Worm (Caenorhabditis elegans) whole organism, young adult: ENCODE data around the gene C04H5.1.

Source experiments
- F10E7.11 ChIP-seq: sonication (generic microtip); optimal IDR thresholded peaks from 2 replicates; lab custom pipeline; 2017; ENCODE audit warnings: mild to moderate bottlenecking, missing genetic modification characterization, moderate library complexity, missing compliant biosample characterization
- F57C9.4 ChIP-seq: sonication (generic microtip); optimal IDR thresholded peaks from 2 replicates; lab custom pipeline; 2017; ENCODE audit warnings: mild to moderate bottlenecking, missing genetic modification characterization, missing compliant biosample characterization
- T07F8.4 ChIP-seq: sonication (generic microtip); optimal IDR thresholded peaks from 2 replicates; lab custom pipeline; 2016; ENCODE audit warnings: mild to moderate bottlenecking, missing genetic modification characterization, moderate library complexity, missing compliant biosample characterization
- Y53G8AR.9 ChIP-seq: fragments of 200-800 bp; sonication (Bioruptor generic); conservative IDR thresholded peaks from 2 replicates; pipeline ENCODE4 v1.3.6; 2022; ENCODE audit warnings: missing genetic modification reagents, missing genetic modification characterization, missing compliant biosample characterization
- ZK185.1 ChIP-seq: sonication (generic microtip); optimal IDR thresholded peaks from 2 replicates; lab custom pipeline; 2016; ENCODE audit warnings: mild to moderate bottlenecking, missing genetic modification characterization, missing compliant biosample characterization; ENCODE audit not compliant: poor library complexity, severe bottlenecking
- akir-1 ChIP-seq: fragments of 200-800 bp; sonication (Bioruptor generic); optimal IDR thresholded peaks from 2 replicates; lab custom pipeline; 2018; ENCODE audit warnings: mild to moderate bottlenecking, missing genetic modification characterization, moderate library complexity, missing compliant biosample characterization
- ama-1 ChIP-seq, 3 experiments: fragments of 150-350 bp in 1 of 3; sonication (generic microtip) in 2 of 3; optimal IDR thresholded peaks; 2 replicates each; lab custom pipeline; 2014 to 2018; ENCODE audit warnings: missing biosample characterization in 2 of 3, missing genetic modification characterization in 2 of 3, missing genetic modification reagents in 2 of 3
- aptf-2 ChIP-seq: fragments of 200-800 bp; sonication (Bioruptor generic); conservative IDR thresholded peaks from 2 replicates; pipeline ENCODE4 v1.3.6; 2022; ENCODE audit warnings: missing genetic modification reagents, missing genetic modification characterization, missing compliant biosample characterization
- cebp-2 ChIP-seq: fragments of 200-800 bp; sonication (Bioruptor generic); IDR thresholded peaks from 2 replicates; pipeline ENCODE4 v1.3.6; 2022; ENCODE audit warnings: missing genetic modification characterization, missing compliant biosample characterization
- ceh-40 ChIP-seq: fragments of 200-800 bp; sonication (Bioruptor generic); IDR thresholded peaks from 2 replicates; pipeline ENCODE4 v1.3.6; 2022; ENCODE audit warnings: missing genetic modification characterization, missing compliant biosample characterization
- dpff-1 ChIP-seq: sonication (generic microtip); optimal IDR thresholded peaks from 2 replicates; lab custom pipeline; 2017; ENCODE audit warnings: mild to moderate bottlenecking, missing genetic modification characterization, missing compliant biosample characterization
- dpl-1 ChIP-seq: fragments of 150-350 bp; optimal IDR thresholded peaks from 2 replicates; lab custom pipeline; 2014; ENCODE audit warnings: missing biosample characterization, missing genetic modification reagents, missing genetic modification characterization
- efl-1 ChIP-seq: fragments of 150-350 bp; optimal IDR thresholded peaks from 2 replicates; lab custom pipeline; 2014; ENCODE audit warnings: missing biosample characterization, missing genetic modification reagents, missing genetic modification characterization
- egrh-3 ChIP-seq: fragments of 200-800 bp; sonication (Bioruptor generic); IDR thresholded peaks from 2 replicates; pipeline ENCODE4 v1.3.6; 2022; ENCODE audit warnings: missing genetic modification reagents, missing genetic modification characterization, missing compliant biosample characterization
- ekl-4 ChIP-seq: fragments of 200-800 bp; sonication (Bioruptor generic); IDR thresholded peaks from 2 replicates; pipeline ENCODE4 v1.3.6; 2022; ENCODE audit warnings: missing genetic modification reagents, missing genetic modification characterization, missing compliant biosample characterization
- ets-4 ChIP-seq: fragments of 200-800 bp; sonication (Bioruptor generic); optimal IDR thresholded peaks from 2 replicates; lab custom pipeline; 2018; ENCODE audit warnings: mild to moderate bottlenecking, missing genetic modification characterization, missing compliant biosample characterization
- gei-17 ChIP-seq: fragments of 200-800 bp; sonication (Bioruptor generic); optimal IDR thresholded peaks from 2 replicates; lab custom pipeline; 2018; ENCODE audit warnings: mild to moderate bottlenecking, missing genetic modification characterization, missing compliant biosample characterization
- hmg-1.2 ChIP-seq: fragments of 200-800 bp; sonication (Bioruptor generic); IDR thresholded peaks from 2 replicates; pipeline ENCODE4 v1.3.6; 2022; ENCODE audit warnings: missing genetic modification reagents, missing genetic modification characterization, missing compliant biosample characterization
- lag-1 ChIP-seq: fragments of 200-800 bp; sonication (Bioruptor generic); IDR thresholded peaks from 2 replicates; pipeline ENCODE4 v1.3.6; 2022; ENCODE audit warnings: missing genetic modification reagents, missing genetic modification characterization, missing compliant biosample characterization
- lin-26 ChIP-seq: fragments of 200-800 bp; sonication (Bioruptor generic); IDR thresholded peaks from 2 replicates; pipeline ENCODE4 v1.3.6; 2022; ENCODE audit warnings: missing genetic modification reagents, missing genetic modification characterization, missing compliant biosample characterization
- lsy-27 ChIP-seq: sonication (generic microtip); optimal IDR thresholded peaks from 2 replicates; lab custom pipeline; 2017; ENCODE audit warnings: missing genetic modification characterization, mild to moderate bottlenecking, missing compliant biosample characterization, antibody characterized with exemption, missing genotype, borderline replicate concordance; ENCODE audit not compliant: insufficient read depth
- mcd-1 ChIP-seq: fragments of 200-800 bp; sonication (Bioruptor generic); IDR thresholded peaks from 2 replicates; pipeline ENCODE4 v1.3.6; 2022; ENCODE audit warnings: missing genetic modification reagents, missing genetic modification characterization, missing compliant biosample characterization
- mel-28 ChIP-seq: sonication (generic microtip); optimal IDR thresholded peaks from 2 replicates; lab custom pipeline; 2016; ENCODE audit warnings: borderline replicate concordance, mild to moderate bottlenecking, missing genetic modification characterization, missing compliant biosample characterization
- mxl-1 ChIP-seq: sonication (generic microtip); optimal IDR thresholded peaks from 2 replicates; lab custom pipeline; 2016; ENCODE audit warnings: missing genetic modification characterization, missing compliant biosample characterization
- nhr-120 ChIP-seq: fragments of 200-800 bp; sonication (Bioruptor generic); IDR thresholded peaks from 2 replicates; pipeline ENCODE4 v1.3.6; 2022; ENCODE audit warnings: missing genetic modification characterization, missing compliant biosample characterization
- nhr-179 ChIP-seq: sonication (generic microtip); optimal IDR thresholded peaks from 2 replicates; lab custom pipeline; 2016; ENCODE audit warnings: mild to moderate bottlenecking, missing genetic modification characterization, missing compliant biosample characterization
- rpc-1 ChIP-seq, 2 experiments: fragments of 150-350 bp in 1 of 2; sonication (generic microtip) in 1 of 2; optimal IDR thresholded peaks; 2 replicates each; lab custom pipeline; 2014 to 2018; ENCODE audit warnings: missing biosample characterization in 1 of 2, missing genetic modification characterization in 1 of 2, missing genetic modification reagents in 1 of 2, missing genotype in 1 of 2
- sdz-38 ChIP-seq: sonication (generic microtip); optimal IDR thresholded peaks from 2 replicates; lab custom pipeline; 2016; ENCODE audit warnings: missing genotype, missing genetic modification characterization, missing compliant biosample characterization
- sea-2 ChIP-seq: fragments of 200-800 bp; sonication (Bioruptor generic); IDR thresholded peaks from 2 replicates; pipeline ENCODE4 v1.3.6; 2022; ENCODE audit warnings: missing genetic modification characterization, missing compliant biosample characterization
- snpc-3.4 ChIP-seq: sonication (generic microtip); optimal IDR thresholded peaks from 2 replicates; lab custom pipeline; 2017; ENCODE audit warnings: missing genetic modification characterization, mild to moderate bottlenecking, missing compliant biosample characterization, antibody characterized with exemption, moderate library complexity, missing genotype, missing genetic modification reagents
- tbp1 ChIP-seq: fragments of 200-800 bp; sonication (Bioruptor generic); optimal IDR thresholded peaks from 2 replicates; lab custom pipeline; 2018; ENCODE audit warnings: mild to moderate bottlenecking, missing genetic modification characterization, missing compliant biosample characterization
- tlf-1 ChIP-seq: fragments of 200-800 bp; sonication (Bioruptor generic); optimal IDR thresholded peaks from 2 replicates; lab custom pipeline; 2018; ENCODE audit warnings: mild to moderate bottlenecking, missing genetic modification characterization, missing compliant biosample characterization
- unc-62 ChIP-seq: fragments of 150-350 bp; optimal IDR thresholded peaks from 2 replicates; lab custom pipeline; 2014; ENCODE audit warnings: missing biosample characterization, missing genetic modification reagents, missing genetic modification characterization
- ztf-18 ChIP-seq: sonication (generic microtip); optimal IDR thresholded peaks from 2 replicates; lab custom pipeline; 2016; ENCODE audit warnings: missing genotype, mild to moderate bottlenecking, missing genetic modification characterization, missing compliant biosample characterization
- ztf-25 ChIP-seq: fragments of 200-800 bp; sonication (Bioruptor generic); IDR thresholded peaks from 2 replicates; pipeline ENCODE4 v1.3.6; 2022; ENCODE audit warnings: missing genetic modification reagents, missing genetic modification characterization, missing compliant biosample characterization

C04H5.1 gene

DNA sequence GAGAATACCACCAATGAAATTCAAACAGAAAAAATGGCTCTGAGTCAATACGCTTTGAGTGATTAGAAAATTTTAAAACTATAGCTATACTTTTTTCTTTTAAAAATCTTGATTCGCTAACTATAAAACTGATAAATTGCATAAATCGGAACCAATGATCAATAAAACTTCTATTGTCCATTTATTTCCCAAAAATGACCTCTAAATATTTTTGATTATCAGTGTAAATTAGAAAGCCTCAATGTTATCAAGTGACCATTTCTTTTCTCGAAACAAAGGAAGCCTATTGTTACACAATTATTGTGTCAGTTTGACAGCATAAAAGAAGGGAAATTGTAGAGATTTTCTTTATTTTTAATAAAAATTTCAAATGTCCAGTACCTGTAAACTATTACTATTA, 34.0 kb upstream of the C04H5.1 start, which contains the start of gene K10H10.4:
TSS of gene K10H10.4 (plus strand) at position 301 of the 400 bp plus-strand sequence.
- TF ChIP-seq T07F8.4 (tag; lab: Kevin White, UChicago) = no peak
- no peak for TF ChIP-seq F10E7.11 (tag; lab: Kevin White, UChicago)
- TF ChIP-seq tbp1 (GFP tag; lab: Kevin White, UChicago) = no peak
- TF ChIP-seq ztf-25 = no peak
- no peak for TF ChIP-seq efl-1 (GFP tag; lab: Kevin White, UChicago)
- no peak for TF ChIP-seq tlf-1 (GFP tag; lab: Kevin White, UChicago)
- no peak for TF ChIP-seq lsy-27
- no peak for TF ChIP-seq lag-1 (GFP tag; lab: Robert Waterston, UW)
- TF ChIP-seq dpl-1 = no peak

ce11 chrII:14501447-14501846, 32.7 kb upstream of the C04H5.1 start, which contains the start of gene K10H10.5:
TSS of gene K10H10.5 (plus strand) at chrII:14501747.
- no peak for TF ChIP-seq ekl-4 (GFP tag; lab: Robert Waterston, UW)
- no peak for TF ChIP-seq sdz-38 (tag; lab: Kevin White, UChicago)
- TF ChIP-seq unc-62 = no peak
- no peak for TF ChIP-seq ztf-18 (tag; lab: Kevin White, UChicago)
- no peak for TF ChIP-seq aptf-2 (GFP tag; lab: Robert Waterston, UW)

- TF ChIP-seq mel-28 (no peak), egrh-3 (GFP tag; lab: Robert Waterston, UW) (no peak), snpc-3.4 (tag; lab: Kevin White, UChicago) (no peak), ceh-40 (GFP tag; lab: Robert Waterston, UW) (no peak), nhr-120 (GFP tag; lab: Robert Waterston, UW) (no peak), hmg-1.2 (peak; percentile 42; the same call in 1 of the 2 replicates), dpff-1 (tag; lab: Kevin White, UChicago) (no peak)
Measured at ce11 chrII:14502997-14503396, 31.1 kb upstream of the C04H5.1 start, which contains the start of gene K10H10.6. TSS of gene K10H10.6 (plus strand) at chrII:14503297.

- TF ChIP-seq nhr-179 (tag; lab: Kevin White, UChicago) (no peak), ets-4 (no peak), lin-26 (GFP tag; lab: Robert Waterston, UW) (no peak), Y53G8AR.9 (no peak), mcd-1 (GFP tag; lab: Robert Waterston, UW) (no peak), ama-1 (optimal IDR thresholded peaks at IDR 0.05; lab: Kevin White, UChicago) (no peak), ama-1 (GFP tag; optimal IDR thresholded peaks at IDR 0.05; lab: Kevin White, UChicago) (no peak), mxl-1 (tag; lab: Kevin White, UChicago) (no peak), ZK185.1 (tag; lab: Kevin White, UChicago) (no peak), F57C9.4 (tag; lab: Kevin White, UChicago) (no peak), cebp-2 (GFP tag; lab: Robert Waterston, UW) (no peak), sea-2 (GFP tag; lab: Robert Waterston, UW) (no peak), gei-17 (GFP tag; lab: Kevin White, UChicago) (no peak), rpc-1 (optimal IDR thresholded peaks at IDR 0.05; lab: Kevin White, UChicago) (no peak), rpc-1 (tag; optimal IDR thresholded peaks at IDR 0.05; lab: Kevin White, UChicago) (no peak), akir-1 (GFP tag; lab: Kevin White, UChicago) (no peak)
- TF ChIP-seq, all 124 proteins: peak for 0
Measured at ce11 chrII:14506245-14506644, 27.9 kb upstream of the C04H5.1 start, which contains the start of gene K10H10.12. TSS of gene K10H10.12 (minus strand) at chrII:14506345.
